Worm (Caenorhabditis elegans): Measurements from ENCODE around the gene sri-32.

DNA sequence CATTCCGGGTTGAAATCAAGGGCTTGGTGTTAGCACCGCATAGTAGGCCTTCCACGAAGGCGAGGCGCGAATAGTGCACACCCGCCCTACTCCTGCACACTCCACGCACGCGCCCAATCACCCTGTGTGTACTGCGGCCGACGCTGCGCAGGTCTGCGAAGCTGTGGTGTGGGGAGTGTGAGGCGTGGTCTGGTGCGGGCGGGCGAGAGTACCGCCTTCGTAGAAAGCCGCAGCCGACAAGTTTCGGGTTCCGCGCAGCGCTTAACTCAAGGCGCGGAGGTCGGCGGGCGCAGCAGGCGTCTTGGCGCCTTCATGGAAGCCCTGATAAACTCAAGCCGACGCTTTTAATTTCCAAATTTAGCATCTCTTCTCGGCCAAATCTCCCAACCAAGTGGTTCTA lies 46.2 kb downstream of the sri-32 start:
- TF ChIP-seq lin-13 (GFP tag; optimal IDR thresholded peaks at IDR 0.05): no peak
- no peak for TF ChIP-seq nhr-11 (tag; optimal IDR thresholded peaks at IDR 0.05)
- TF ChIP-seq egl-27 (tag; optimal IDR thresholded peaks at IDR 0.05): no peak
- TF ChIP-seq fkh-10 (GFP tag; optimal IDR thresholded peaks at IDR 0.05): no peak
- no peak for TF ChIP-seq tbx-2 (tag; optimal IDR thresholded peaks at IDR 0.05)
- TF ChIP-seq mef-2 (tag; optimal IDR thresholded peaks at IDR 0.05): no peak
- TF ChIP-seq unc-62 (GFP tag; optimal IDR thresholded peaks at IDR 0.05): no peak
- TF ChIP-seq ama-1 (optimal IDR thresholded peaks at IDR 0.05): no peak

Data from whole organism, L1 larva.